Worm (Caenorhabditis elegans) whole organism, young adult: ENCODE data around the gene atf-4.

Source experiments
- B0019.2 ChIP-seq: fragments of 200-800 bp; sonication (Bioruptor generic); conservative IDR thresholded peaks from 2 replicates; pipeline ENCODE4 v1.3.6; 2022; ENCODE audit warnings: missing genetic modification reagents, missing genetic modification characterization, missing compliant biosample characterization
- D2030.7 ChIP-seq: fragments of 200-800 bp; sonication (Bioruptor generic); IDR thresholded peaks from 2 replicates; pipeline ENCODE4 v1.3.6; 2022; ENCODE audit warnings: missing genetic modification reagents, missing genetic modification characterization, missing compliant biosample characterization
- F33H1.4 ChIP-seq: fragments of 200-800 bp; sonication (Bioruptor generic); IDR thresholded peaks from 2 replicates; pipeline ENCODE4 v1.3.6; 2022; ENCODE audit warnings: missing genetic modification reagents, missing genetic modification characterization, missing compliant biosample characterization
- F57A8.1 ChIP-seq: fragments of 200-800 bp; sonication (Bioruptor generic); optimal IDR thresholded peaks from 2 replicates; lab custom pipeline; 2018; ENCODE audit warnings: mild to moderate bottlenecking, missing genetic modification characterization, moderate library complexity, missing compliant biosample characterization
- F57C9.4 ChIP-seq: sonication (generic microtip); optimal IDR thresholded peaks from 2 replicates; lab custom pipeline; 2017; ENCODE audit warnings: mild to moderate bottlenecking, missing genetic modification characterization, missing compliant biosample characterization
- K12H6.12 ChIP-seq: fragments of 200-800 bp; sonication (Bioruptor generic); optimal IDR thresholded peaks from 2 replicates; lab custom pipeline; 2018; ENCODE audit warnings: mild to moderate bottlenecking, missing genetic modification characterization, missing compliant biosample characterization
- ama-1 ChIP-seq, 3 experiments: fragments of 150-350 bp in 1 of 3; sonication (generic microtip) in 2 of 3; optimal IDR thresholded peaks; 2 replicates each; lab custom pipeline; 2014 to 2018; ENCODE audit warnings: missing biosample characterization in 2 of 3, missing genetic modification characterization in 2 of 3, missing genetic modification reagents in 2 of 3
- atf-7 ChIP-seq: sonication (generic microtip); optimal IDR thresholded peaks from 2 replicates; lab custom pipeline; 2017; ENCODE audit warnings: mild to moderate bottlenecking, missing genetic modification characterization, missing compliant biosample characterization
- attf-3 ChIP-seq: fragments of 200-800 bp; sonication (Bioruptor generic); conservative IDR thresholded peaks from 2 replicates; pipeline ENCODE4 v1.3.6; 2022; ENCODE audit warnings: missing genetic modification reagents, missing genetic modification characterization, missing compliant biosample characterization
- attf-6 ChIP-seq: fragments of 200-800 bp; sonication (Bioruptor generic); IDR thresholded peaks from 2 replicates; pipeline ENCODE4 v1.3.6; 2022; ENCODE audit warnings: missing genetic modification reagents, missing genetic modification characterization, missing compliant biosample characterization
- cebp-1 ChIP-seq, 2 experiments: fragments of 200-800 bp in 1 of 2; sonication (Bioruptor generic) in 1 of 2; sonication (generic microtip) in 1 of 2; IDR thresholded peaks in 1 of 2; optimal IDR thresholded peaks in 1 of 2; 2 replicates each; pipeline versions ENCODE4 v1.3.6 to Lab custom; 2017 to 2022; ENCODE audit warnings: missing compliant biosample characterization in 2 of 2, missing genetic modification characterization in 2 of 2, mild to moderate bottlenecking in 1 of 2, missing genetic modification reagents in 1 of 2, moderate library complexity in 1 of 2
- cebp-2 ChIP-seq: fragments of 200-800 bp; sonication (Bioruptor generic); IDR thresholded peaks from 2 replicates; pipeline ENCODE4 v1.3.6; 2022; ENCODE audit warnings: missing genetic modification characterization, missing compliant biosample characterization
- ceh-27 ChIP-seq: fragments of 200-800 bp; sonication (Bioruptor generic); optimal IDR thresholded peaks from 2 replicates; lab custom pipeline; 2018; ENCODE audit warnings: mild to moderate bottlenecking, missing genetic modification characterization, moderate library complexity, missing compliant biosample characterization
- ceh-79 ChIP-seq: sonication (generic microtip); optimal IDR thresholded peaks from 2 replicates; lab custom pipeline; 2017; ENCODE audit warnings: mild to moderate bottlenecking, missing genetic modification characterization, missing compliant biosample characterization
- ceh-91 ChIP-seq: fragments of 200-800 bp; sonication (Bioruptor generic); IDR thresholded peaks from 2 replicates; pipeline ENCODE4 v1.3.6; 2022; ENCODE audit warnings: missing genetic modification reagents, missing genetic modification characterization, missing compliant biosample characterization
- chd-7 ChIP-seq: sonication (generic microtip); optimal IDR thresholded peaks from 2 replicates; lab custom pipeline; 2016; ENCODE audit warnings: mild to moderate bottlenecking, missing genetic modification characterization, moderate library complexity, missing compliant biosample characterization
- die-1 ChIP-seq: sonication (generic microtip); optimal IDR thresholded peaks from 2 replicates; lab custom pipeline; 2016; ENCODE audit warnings: missing genotype, mild to moderate bottlenecking, missing genetic modification characterization, missing compliant biosample characterization
- dox-1 ChIP-seq: fragments of 200-800 bp; sonication (Bioruptor generic); IDR thresholded peaks from 2 replicates; pipeline ENCODE4 v1.3.6; 2022; ENCODE audit warnings: missing genetic modification reagents, missing genetic modification characterization, missing compliant biosample characterization
- dpff-1 ChIP-seq: sonication (generic microtip); optimal IDR thresholded peaks from 2 replicates; lab custom pipeline; 2017; ENCODE audit warnings: mild to moderate bottlenecking, missing genetic modification characterization, missing compliant biosample characterization
- him-1 ChIP-seq: sonication (generic microtip); optimal IDR thresholded peaks from 2 replicates; lab custom pipeline; 2016; ENCODE audit warnings: missing genotype, missing genetic modification reagents, missing genetic modification characterization, missing compliant biosample characterization
- hlh-12 ChIP-seq: sonication (generic microtip); optimal IDR thresholded peaks from 2 replicates; lab custom pipeline; 2016; ENCODE audit warnings: missing genetic modification characterization, missing compliant biosample characterization
- hsf-1 ChIP-seq: fragments of 200-800 bp; sonication (Bioruptor generic); IDR thresholded peaks from 2 replicates; pipeline ENCODE4 v1.3.6; 2022; ENCODE audit warnings: missing genetic modification reagents, missing genetic modification characterization, missing compliant biosample characterization
- lag-1 ChIP-seq: fragments of 200-800 bp; sonication (Bioruptor generic); IDR thresholded peaks from 2 replicates; pipeline ENCODE4 v1.3.6; 2022; ENCODE audit warnings: missing genetic modification reagents, missing genetic modification characterization, missing compliant biosample characterization
- let-526 ChIP-seq: fragments of 200-800 bp; sonication (Bioruptor generic); IDR thresholded peaks from 2 replicates; pipeline ENCODE4 v1.3.6; 2022; ENCODE audit warnings: missing genetic modification reagents, missing genetic modification characterization, missing compliant biosample characterization
- let-607 ChIP-seq, 2 experiments: fragments of 200-800 bp in 1 of 2; sonication (Bioruptor generic) in 1 of 2; sonication (generic microtip) in 1 of 2; optimal IDR thresholded peaks; 2 replicates each; lab custom pipeline; 2016 to 2018; ENCODE audit warnings: mild to moderate bottlenecking in 2 of 2, missing compliant biosample characterization in 2 of 2, missing genetic modification characterization in 2 of 2, moderate library complexity in 2 of 2, missing genotype in 1 of 2
- lin-26 ChIP-seq: fragments of 200-800 bp; sonication (Bioruptor generic); IDR thresholded peaks from 2 replicates; pipeline ENCODE4 v1.3.6; 2022; ENCODE audit warnings: missing genetic modification reagents, missing genetic modification characterization, missing compliant biosample characterization
- lin-40 ChIP-seq: sonication (generic microtip); optimal IDR thresholded peaks from 2 replicates; lab custom pipeline; 2016; ENCODE audit warnings: missing genetic modification characterization, mild to moderate bottlenecking, missing compliant biosample characterization, missing genotype, missing genetic modification reagents
- lir-1 ChIP-seq: fragments of 200-800 bp; sonication (Bioruptor generic); conservative IDR thresholded peaks from 2 replicates; pipeline ENCODE4 v1.3.6; 2022; ENCODE audit warnings: missing genetic modification reagents, missing genetic modification characterization, missing compliant biosample characterization
- madf-10 ChIP-seq: sonication (generic microtip); optimal IDR thresholded peaks from 2 replicates; lab custom pipeline; 2016; ENCODE audit warnings: mild to moderate bottlenecking, missing genetic modification characterization, missing compliant biosample characterization
- madf-3 ChIP-seq: fragments of 200-800 bp; sonication (Bioruptor generic); IDR thresholded peaks from 2 replicates; pipeline ENCODE4 v1.3.6; 2022; ENCODE audit warnings: missing genetic modification reagents, missing genetic modification characterization, missing compliant biosample characterization
- mes-4 ChIP-seq: sonication (generic microtip); optimal IDR thresholded peaks from 2 replicates; lab custom pipeline; 2016; ENCODE audit warnings: missing genotype, missing genetic modification characterization, missing compliant biosample characterization
- nhr-80 ChIP-seq: sonication (generic microtip); optimal IDR thresholded peaks from 2 replicates; lab custom pipeline; 2016; ENCODE audit warnings: missing genetic modification characterization, missing compliant biosample characterization
- nhr-90 ChIP-seq: sonication (generic microtip); optimal IDR thresholded peaks from 2 replicates; lab custom pipeline; 2016; ENCODE audit warnings: missing genotype, mild to moderate bottlenecking, missing genetic modification characterization, missing compliant biosample characterization
- rcor-1 ChIP-seq: fragments of 200-800 bp; sonication (Bioruptor generic); IDR thresholded peaks from 2 replicates; pipeline ENCODE4 v1.3.6; 2022; ENCODE audit warnings: missing genetic modification reagents, missing genetic modification characterization, missing compliant biosample characterization
- rpc-1 ChIP-seq, 2 experiments: fragments of 150-350 bp in 1 of 2; sonication (generic microtip) in 1 of 2; optimal IDR thresholded peaks; 2 replicates each; lab custom pipeline; 2014 to 2018; ENCODE audit warnings: missing biosample characterization in 1 of 2, missing genetic modification characterization in 1 of 2, missing genetic modification reagents in 1 of 2, missing genotype in 1 of 2
- sdz-38 ChIP-seq: sonication (generic microtip); optimal IDR thresholded peaks from 2 replicates; lab custom pipeline; 2016; ENCODE audit warnings: missing genotype, missing genetic modification characterization, missing compliant biosample characterization
- unc-62 ChIP-seq: fragments of 150-350 bp; optimal IDR thresholded peaks from 2 replicates; lab custom pipeline; 2014; ENCODE audit warnings: missing biosample characterization, missing genetic modification reagents, missing genetic modification characterization
- ztf-26 ChIP-seq: sonication (generic microtip); optimal IDR thresholded peaks from 2 replicates; lab custom pipeline; 2017; ENCODE audit warnings: missing genetic modification characterization, missing compliant biosample characterization
- ztf-28 ChIP-seq: fragments of 200-800 bp; sonication (Bioruptor generic); IDR thresholded peaks from 2 replicates; pipeline ENCODE4 v1.3.6; 2022; ENCODE audit warnings: missing genetic modification reagents, missing genetic modification characterization, missing compliant biosample characterization
- ztf-3 ChIP-seq: fragments of 200-800 bp; sonication (Bioruptor generic); optimal IDR thresholded peaks from 2 replicates; lab custom pipeline; 2018; ENCODE audit warnings: mild to moderate bottlenecking, missing genetic modification characterization, missing compliant biosample characterization
- ztf-6 ChIP-seq: fragments of 200-800 bp; sonication (Bioruptor generic); IDR thresholded peaks from 2 replicates; pipeline ENCODE4 v1.3.6; 2022; ENCODE audit warnings: missing genetic modification reagents, missing genetic modification characterization, missing compliant biosample characterization

Gene atf-4

DNA sequence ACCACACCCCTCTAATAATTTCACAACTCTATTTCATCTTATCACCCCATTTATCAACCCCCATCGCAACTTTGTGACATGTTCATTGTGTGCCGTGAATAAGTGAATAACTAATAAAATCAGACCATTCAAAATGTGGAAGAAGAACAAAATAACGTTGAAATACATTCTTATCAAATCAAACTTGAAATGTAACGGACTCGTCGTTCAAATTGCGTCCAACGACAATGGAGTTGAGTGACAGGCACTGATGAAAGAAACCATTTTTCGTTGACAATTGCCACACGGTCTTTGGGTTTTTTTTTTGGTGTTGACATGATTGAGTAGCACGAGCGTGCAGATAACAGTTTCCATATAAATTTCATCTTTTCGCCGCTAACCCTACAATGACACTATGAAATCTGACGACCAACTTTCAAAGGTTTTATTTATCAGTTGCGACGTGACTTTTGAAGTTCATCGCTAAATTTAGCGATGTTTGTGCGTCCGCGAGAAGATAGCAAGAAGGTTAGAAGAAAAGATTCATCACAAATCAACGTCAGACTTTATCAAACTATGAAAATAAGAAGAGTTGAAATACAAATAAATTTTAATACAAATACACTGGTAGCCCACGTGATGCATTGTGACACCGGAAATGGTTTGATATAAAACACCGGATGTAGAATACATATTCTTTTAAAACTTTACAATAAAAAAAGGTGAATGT is 27.0 kb downstream of the atf-4 start (continued):
- TF ChIP-seq F33H1.4 (no peak), lir-1 (GFP tag; lab: Robert Waterston, UW) (no peak), mes-4 (tag; lab: Kevin White, UChicago) (no peak), let-526 (GFP tag; lab: Robert Waterston, UW) (no peak), cebp-1 (GFP tag; IDR thresholded peaks at IDR 0.05; lab: Robert Waterston, UW) (peak; percentile 7; the same call in 1 of the 2 replicates), cebp-1 (tag; optimal IDR thresholded peaks at IDR 0.05; lab: Kevin White, UChicago) (peak; percentile 62), K12H6.12 (tag; lab: Kevin White, UChicago) (no peak), ztf-3 (no peak), F57C9.4 (tag; lab: Kevin White, UChicago) (no peak), ceh-79 (tag; lab: Kevin White, UChicago) (no peak), lag-1 (GFP tag; lab: Robert Waterston, UW) (no peak), ceh-91 (no peak), B0019.2 (GFP tag; lab: Robert Waterston, UW) (no peak), attf-3 (GFP tag; lab: Robert Waterston, UW) (no peak), rcor-1 (GFP tag; lab: Robert Waterston, UW) (no peak), ztf-6 (GFP tag; lab: Robert Waterston, UW) (no peak), hlh-12 (no peak), ceh-27 (GFP tag; lab: Kevin White, UChicago) (no peak), rpc-1 (optimal IDR thresholded peaks at IDR 0.05; lab: Kevin White, UChicago) (no peak), rpc-1 (tag; optimal IDR thresholded peaks at IDR 0.05; lab: Kevin White, UChicago) (no peak), let-607 (tag; optimal IDR thresholded peaks at IDR 0.05; lab: Kevin White, UChicago) (peak; percentile 71 to 89), hsf-1 (no peak)

DNA sequence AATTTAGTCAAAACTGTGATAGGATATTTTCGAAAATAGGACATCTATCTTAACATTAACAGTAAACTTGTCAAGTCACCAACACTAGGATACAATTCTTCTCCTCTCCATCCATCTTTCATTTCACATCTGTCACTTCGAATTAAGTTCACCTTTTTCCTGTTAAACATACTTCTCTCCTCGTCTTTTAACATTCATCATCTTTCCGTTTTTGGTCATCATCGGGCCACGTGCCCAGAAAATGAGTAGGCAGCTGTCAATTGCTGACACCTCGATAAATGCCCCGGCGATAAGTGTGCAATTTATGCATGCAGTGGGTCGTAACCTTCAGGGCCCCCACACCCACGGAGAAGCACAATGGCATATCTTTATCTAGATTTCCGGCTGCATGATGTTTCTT is 30.4 kb downstream of the atf-4 start:
- TF ChIP-seq hsf-1: no peak
- TF ChIP-seq ztf-3: no peak
- no peak for TF ChIP-seq ceh-79 (tag; lab: Kevin White, UChicago)
- TF ChIP-seq cebp-2 (GFP tag; lab: Robert Waterston, UW): no peak
- peak; percentile 71 for TF ChIP-seq atf-7 (tag; lab: Kevin White, UChicago)
- TF ChIP-seq cebp-1 (GFP tag; IDR thresholded peaks at IDR 0.05; lab: Robert Waterston, UW): no peak
- TF ChIP-seq cebp-1 (tag; optimal IDR thresholded peaks at IDR 0.05; lab: Kevin White, UChicago): no peak
- TF ChIP-seq nhr-90 (tag; lab: Kevin White, UChicago): peak; percentile 18
- no peak for TF ChIP-seq sdz-38
- peak; percentile 57 for TF ChIP-seq unc-62 (GFP tag; lab: Kevin White, UChicago)
- peak; percentile 38; the same call in 1 of the 2 replicates for TF ChIP-seq dox-1
- peak; percentile 78 for TF ChIP-seq nhr-80 (tag; lab: Kevin White, UChicago)
- TF ChIP-seq F57A8.1 (GFP tag; lab: Kevin White, UChicago): no peak
- TF ChIP-seq let-607 (tag; optimal IDR thresholded peaks at IDR 0.05; lab: Kevin White, UChicago): peak; percentile 18 to 92

DNA sequence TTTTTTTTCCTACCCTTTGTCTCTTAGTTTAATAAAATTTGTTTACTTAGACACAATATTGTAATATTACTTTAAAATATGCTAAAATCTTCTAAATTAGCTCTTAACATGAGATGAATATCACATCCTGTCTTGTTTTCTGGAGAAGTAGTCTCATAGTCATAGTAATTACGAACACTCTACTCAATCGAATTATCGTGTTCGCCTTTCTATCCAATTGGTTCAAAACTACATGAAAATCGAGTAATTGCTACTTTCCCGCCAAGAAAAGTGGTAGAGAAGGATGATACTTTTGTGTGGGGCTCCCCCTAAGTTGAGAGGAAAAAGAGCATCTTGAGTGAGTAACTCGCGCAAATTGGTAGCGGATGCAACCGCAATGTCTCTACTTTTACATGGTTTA is 32.5 kb downstream of the atf-4 start:
- TF ChIP-seq lin-26 (GFP tag; lab: Robert Waterston, UW) (no peak), ztf-28 (GFP tag; lab: Robert Waterston, UW) (no peak), ama-1 (optimal IDR thresholded peaks at IDR 0.05; lab: Kevin White, UChicago) (no peak), ama-1 (GFP tag; optimal IDR thresholded peaks at IDR 0.05; lab: Kevin White, UChicago) (no peak), die-1 (no peak), chd-7 (tag; lab: Kevin White, UChicago) (no peak), him-1 (tag; lab: Kevin White, UChicago) (no peak), let-607 (tag; optimal IDR thresholded peaks at IDR 0.05; lab: Kevin White, UChicago) (no peak), K12H6.12 (tag; lab: Kevin White, UChicago) (no peak), lin-40 (tag; lab: Kevin White, UChicago) (no peak), D2030.7 (GFP tag; lab: Robert Waterston, UW) (no peak), madf-10 (tag; lab: Kevin White, UChicago) (no peak), ztf-26 (tag; lab: Kevin White, UChicago) (no peak), madf-3 (GFP tag; lab: Robert Waterston, UW) (no peak), attf-6 (no peak), rpc-1 (optimal IDR thresholded peaks at IDR 0.05; lab: Kevin White, UChicago) (no peak), rpc-1 (tag; optimal IDR thresholded peaks at IDR 0.05; lab: Kevin White, UChicago) (no peak), nhr-80 (tag; lab: Kevin White, UChicago) (no peak), dpff-1 (tag; lab: Kevin White, UChicago) (no peak), F57A8.1 (GFP tag; lab: Kevin White, UChicago) (no peak)
